Worm (Caenorhabditis elegans) whole organism, L3 larva: Measurements from ENCODE around the gene F49C5.11.

Experiments used
- egl-27 ChIP-seq: sonication (generic microtip); optimal IDR thresholded peaks from 4 replicates; lab custom pipeline; 2017; ENCODE audit warnings: missing biosample characterization, missing genetic modification reagents, missing genetic modification characterization
- elt-2 ChIP-seq: sonication (generic microtip); optimal IDR thresholded peaks from 2 replicates; lab custom pipeline; 2016; ENCODE audit warnings: missing genetic modification reagents, mild to moderate bottlenecking, missing genetic modification characterization, missing compliant biosample characterization
- nhr-28 ChIP-seq: fragments of 150-350 bp; optimal IDR thresholded peaks from 2 replicates; lab custom pipeline; 2014; ENCODE audit warnings: missing biosample characterization, missing genetic modification characterization
- nhr-67 ChIP-seq: fragments of 150-350 bp; optimal IDR thresholded peaks from 2 replicates; lab custom pipeline; 2014; ENCODE audit warnings: missing biosample characterization, missing genetic modification characterization
- skn-1 ChIP-seq: fragments of 150-350 bp; optimal IDR thresholded peaks from 2 replicates; lab custom pipeline; 2014; ENCODE audit warnings: missing biosample characterization, missing genetic modification characterization
- unc-62 ChIP-seq: fragments of 150-350 bp; sonication (generic microtip); optimal IDR thresholded peaks from 4 replicates; lab custom pipeline; 2014; ENCODE audit warnings: missing biosample characterization, missing genetic modification reagents, missing genetic modification characterization

DNA sequence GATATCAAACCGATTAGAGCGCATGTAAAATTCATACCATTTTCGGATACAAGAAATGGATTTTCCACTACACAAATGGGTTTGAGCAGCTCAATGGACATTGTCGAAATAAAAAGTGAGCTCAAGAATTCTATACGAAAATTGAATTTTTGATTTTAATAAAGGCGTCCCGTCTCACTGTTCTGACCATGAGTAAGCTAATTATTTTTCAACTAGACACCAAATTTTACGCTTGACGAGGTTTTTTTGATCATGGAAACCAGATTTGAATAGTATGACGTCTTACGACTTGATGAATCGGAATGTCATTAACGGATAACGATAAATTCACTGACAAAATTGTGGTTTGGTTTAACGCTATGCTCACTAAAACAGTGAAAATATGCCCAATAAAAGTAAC, 39.4 kb upstream of the F49C5.11 start, which contains the start of gene srh-61:
- TF ChIP-seq skn-1 (tag; lab: Kevin White, UChicago) (no peak), nhr-28 (tag; lab: Kevin White, UChicago) (no peak), egl-27 (tag; lab: Kevin White, UChicago) (no peak), elt-2 (tag; lab: Kevin White, UChicago) (no peak), nhr-67 (tag; lab: Kevin White, UChicago) (no peak), unc-62 (no peak)
